Worm (Caenorhabditis elegans) whole organism, early embryonic: ENCODE data around the gene T04A6.3.

ENCODE experiments used
- B0310.2 ChIP-seq: sonication (generic microtip); optimal IDR thresholded peaks from 2 replicates; lab custom pipeline; 2016; ENCODE audit warnings: mild to moderate bottlenecking, missing genetic modification characterization, missing compliant biosample characterization
- F13C5.2 ChIP-seq: sonication (generic microtip); optimal IDR thresholded peaks from 2 replicates; lab custom pipeline; 2017; ENCODE audit warnings: mild to moderate bottlenecking, missing genetic modification characterization, inconsistent platforms, missing compliant biosample characterization
- aly-1 ChIP-seq: sonication (generic microtip); optimal IDR thresholded peaks from 2 replicates; lab custom pipeline; 2016; ENCODE audit warnings: missing genetic modification characterization, missing compliant biosample characterization
- ama-1 ChIP-seq: fragments of 150-350 bp; optimal IDR thresholded peaks from 2 replicates; lab custom pipeline; 2014
- ceh-13 ChIP-seq: fragments of 200-800 bp; sonication (Bioruptor generic); optimal IDR thresholded peaks from 2 replicates; lab custom pipeline; 2018; ENCODE audit warnings: mild to moderate bottlenecking, missing genetic modification characterization, missing compliant biosample characterization
- ets-7 ChIP-seq: sonication (generic microtip); optimal IDR thresholded peaks from 2 replicates; lab custom pipeline; 2016; ENCODE audit warnings: missing genotype, missing genetic modification characterization, missing compliant biosample characterization
- flt-1 ChIP-seq: fragments of 200-800 bp; sonication (Bioruptor generic); IDR thresholded peaks from 2 replicates; pipeline ENCODE4 v1.3.6; 2022; ENCODE audit warnings: missing genetic modification characterization, missing compliant biosample characterization
- hmbx-1 ChIP-seq: sonication (generic microtip); optimal IDR thresholded peaks from 2 replicates; lab custom pipeline; 2016; ENCODE audit warnings: mild to moderate bottlenecking, missing genetic modification characterization, missing compliant biosample characterization
- hmg-4 ChIP-seq: fragments of 200-800 bp; sonication (Bioruptor generic); optimal IDR thresholded peaks from 2 replicates; lab custom pipeline; 2018; ENCODE audit warnings: mild to moderate bottlenecking, missing genetic modification characterization, missing compliant biosample characterization
- hnd-1 ChIP-seq: sonication (generic microtip); optimal IDR thresholded peaks from 2 replicates; lab custom pipeline; 2016; ENCODE audit warnings: missing genetic modification characterization, missing compliant biosample characterization
- pes-1 ChIP-seq: fragments of 200-800 bp; sonication (Bioruptor generic); IDR thresholded peaks from 2 replicates; pipeline ENCODE4 v1.3.6; 2022; ENCODE audit warnings: missing genetic modification reagents, missing genetic modification characterization, missing compliant biosample characterization
- scrt-1 ChIP-seq: fragments of 200-800 bp; sonication (Bioruptor generic); IDR thresholded peaks from 2 replicates; pipeline ENCODE4 v1.3.6; 2022; ENCODE audit warnings: missing genetic modification characterization, missing compliant biosample characterization
- sea-1 ChIP-seq: fragments of 200-800 bp; sonication (Bioruptor generic); conservative IDR thresholded peaks from 2 replicates; pipeline ENCODE4 v1.3.6; 2022; ENCODE audit warnings: missing genetic modification characterization, missing compliant biosample characterization
- tbx-11 ChIP-seq: fragments of 200-800 bp; sonication (Bioruptor generic); IDR thresholded peaks from 2 replicates; pipeline ENCODE4 v1.3.6; 2022; ENCODE audit warnings: missing genetic modification characterization, missing compliant biosample characterization
- tbx-37 ChIP-seq: fragments of 200-800 bp; sonication (Bioruptor generic); conservative IDR thresholded peaks from 2 replicates; pipeline ENCODE4 v1.3.6; 2022; ENCODE audit warnings: missing genetic modification reagents, missing genetic modification characterization, missing compliant biosample characterization
- tra-4 ChIP-seq: sonication (generic microtip); optimal IDR thresholded peaks from 2 replicates; lab custom pipeline; 2017; ENCODE audit warnings: missing genetic modification characterization, missing compliant biosample characterization

The T04A6.3 gene

DNA sequence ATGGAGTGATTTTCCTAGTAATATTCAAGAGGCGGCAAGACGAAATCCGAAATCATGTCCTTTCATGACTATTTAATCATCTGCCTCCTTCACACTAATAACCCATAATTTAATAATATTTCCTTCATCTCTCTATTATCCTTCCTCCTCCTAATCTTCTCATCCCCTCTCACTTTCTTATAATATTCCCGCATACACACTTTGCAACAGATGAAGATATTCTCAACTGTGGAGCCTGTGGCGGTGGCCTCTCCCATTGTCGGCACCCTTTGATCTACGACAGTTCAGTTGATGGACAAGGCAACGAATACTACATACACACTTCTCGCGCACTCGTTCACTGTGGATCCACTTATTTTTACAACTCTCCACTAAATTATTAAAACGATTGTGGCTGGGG lies 49.5 kb downstream of the T04A6.3 start:
- no peak for TF ChIP-seq hmg-4 (GFP tag; lab: Kevin White, UChicago)
- no peak for TF ChIP-seq pes-1
- no peak for TF ChIP-seq hmbx-1
- TF ChIP-seq tbx-11 (GFP tag; lab: Robert Waterston, UW), result no peak
- no peak for TF ChIP-seq tbx-37 (GFP tag; lab: Robert Waterston, UW)
- no peak for TF ChIP-seq hnd-1 (tag; lab: Kevin White, UChicago)

- no peak for TF ChIP-seq F13C5.2 (tag; lab: Kevin White, UChicago)
- no peak for TF ChIP-seq tra-4 (tag; lab: Kevin White, UChicago)
- no peak for TF ChIP-seq scrt-1 (GFP tag; lab: Robert Waterston, UW)
- no peak for TF ChIP-seq ama-1 (lab: Kevin White, UChicago)
- no peak for TF ChIP-seq tbx-37 (GFP tag; lab: Robert Waterston, UW)
- TF ChIP-seq ets-7 (tag; lab: Kevin White, UChicago), result no peak
- TF ChIP-seq pes-1, result no peak
- TF ChIP-seq flt-1 (GFP tag; lab: Robert Waterston, UW), result no peak
- no peak for TF ChIP-seq B0310.2 (tag; lab: Kevin White, UChicago)
- no peak for TF ChIP-seq ceh-13
- no peak for TF ChIP-seq sea-1 (GFP tag; lab: Robert Waterston, UW)
- no peak for TF ChIP-seq hmg-4 (GFP tag; lab: Kevin White, UChicago)
- no peak for TF ChIP-seq hmbx-1
- no peak for TF ChIP-seq aly-1 (tag; lab: Kevin White, UChicago)
- no peak for TF ChIP-seq tbx-11 (GFP tag; lab: Robert Waterston, UW)
Measured at ce11 chrIII:7557930-7558470, 50.1 kb downstream of the T04A6.3 start.
